Worm (Caenorhabditis elegans) whole organism, mixed stage, embryonic: ENCODE data around the gene daf-3.

ENCODE experiments used
- M03D4.4 ChIP-seq: sonication (generic microtip); optimal IDR thresholded peaks from 2 replicates; lab custom pipeline; 2017; ENCODE audit warnings: mild to moderate bottlenecking, missing genetic modification characterization, missing compliant biosample characterization
- blmp-1 ChIP-seq: fragments of 150-350 bp; optimal IDR thresholded peaks from 2 replicates; lab custom pipeline; 2014; ENCODE audit warnings: missing biosample characterization, missing genetic modification characterization
- ceh-39 ChIP-seq: fragments of 150-350 bp; optimal IDR thresholded peaks from 2 replicates; lab custom pipeline; 2014; ENCODE audit warnings: missing biosample characterization, missing genetic modification characterization
- ceh-83 ChIP-seq: fragments of 200-800 bp; sonication (Bioruptor generic); optimal IDR thresholded peaks from 2 replicates; lab custom pipeline; 2018; ENCODE audit warnings: mild to moderate bottlenecking, missing genetic modification characterization, missing compliant biosample characterization
- ces-1 ChIP-seq: fragments of 150-350 bp; optimal IDR thresholded peaks from 2 replicates; lab custom pipeline; 2014; ENCODE audit warnings: missing biosample characterization, missing genetic modification reagents, missing genetic modification characterization
- drap-1 ChIP-seq: fragments of 200-800 bp; sonication (Bioruptor generic); optimal IDR thresholded peaks from 3 replicates; lab custom pipeline; 2018; ENCODE audit warnings: mild to moderate bottlenecking, missing genetic modification characterization, missing compliant biosample characterization
- elt-1 ChIP-seq: sonication (generic microtip); optimal IDR thresholded peaks from 2 replicates; lab custom pipeline; 2017; ENCODE audit warnings: missing genetic modification characterization, mild to moderate bottlenecking, missing compliant biosample characterization, antibody characterized with exemption, moderate library complexity, borderline replicate concordance; ENCODE audit not compliant: insufficient read depth
- flh-1 ChIP-seq: fragments of 200-800 bp; sonication (Bioruptor generic); optimal IDR thresholded peaks from 2 replicates; lab custom pipeline; 2018; ENCODE audit warnings: mild to moderate bottlenecking, missing genetic modification characterization, moderate library complexity, missing compliant biosample characterization
- ham-2 ChIP-seq: fragments of 200-800 bp; sonication (Bioruptor generic); optimal IDR thresholded peaks from 2 replicates; lab custom pipeline; 2018; ENCODE audit warnings: mild to moderate bottlenecking, missing genetic modification characterization, missing compliant biosample characterization
- hlh-1 ChIP-seq: fragments of 150-350 bp; optimal IDR thresholded peaks from 2 replicates; lab custom pipeline; 2014; ENCODE audit warnings: missing biosample characterization, missing genetic modification reagents, missing genetic modification characterization
- lin-13 ChIP-seq: fragments of 150-350 bp; optimal IDR thresholded peaks from 2 replicates; lab custom pipeline; 2014; ENCODE audit warnings: missing biosample characterization, missing genetic modification characterization
- lin-32 ChIP-seq: fragments of 200-800 bp; sonication (Bioruptor generic); optimal IDR thresholded peaks from 2 replicates; lab custom pipeline; 2018; ENCODE audit warnings: mild to moderate bottlenecking, missing genetic modification characterization, missing compliant biosample characterization
- lsy-2 ChIP-seq: fragments of 150-350 bp; optimal IDR thresholded peaks from 2 replicates; lab custom pipeline; 2014; ENCODE audit warnings: missing biosample characterization, missing genetic modification characterization
- mab-5 ChIP-seq: fragments of 150-350 bp; optimal IDR thresholded peaks from 2 replicates; lab custom pipeline; 2014; ENCODE audit warnings: missing biosample characterization, missing genetic modification characterization
- mep-1 ChIP-seq: fragments of 150-350 bp; optimal IDR thresholded peaks from 2 replicates; lab custom pipeline; 2017; ENCODE audit warnings: missing biosample characterization, missing genetic modification reagents, missing genetic modification characterization, inconsistent platforms
- mls-2 ChIP-seq: sonication (generic microtip); optimal IDR thresholded peaks from 2 replicates; lab custom pipeline; 2016; ENCODE audit warnings: mild to moderate bottlenecking, missing genetic modification characterization, moderate library complexity, missing compliant biosample characterization
- nhr-12 ChIP-seq: fragments of 150-350 bp; optimal IDR thresholded peaks from 2 replicates; lab custom pipeline; 2014; ENCODE audit warnings: missing biosample characterization, missing genetic modification characterization
- nhr-2 ChIP-seq: fragments of 150-350 bp; optimal IDR thresholded peaks from 2 replicates; lab custom pipeline; 2014; ENCODE audit warnings: missing biosample characterization, missing genetic modification characterization
- nhr-237 ChIP-seq: fragments of 150-350 bp; optimal IDR thresholded peaks from 2 replicates; lab custom pipeline; 2014; ENCODE audit warnings: missing biosample characterization, missing genetic modification characterization
- nhr-28 ChIP-seq: fragments of 150-350 bp; optimal IDR thresholded peaks from 2 replicates; lab custom pipeline; 2014; ENCODE audit warnings: missing biosample characterization, missing genetic modification characterization
- nhr-76 ChIP-seq: sonication (generic microtip); optimal IDR thresholded peaks from 2 replicates; lab custom pipeline; 2017; ENCODE audit warnings: missing biosample characterization, missing genetic modification characterization
- pha-4 ChIP-seq: fragments of 150-350 bp; optimal IDR thresholded peaks from 2 replicates; lab custom pipeline; 2018; ENCODE audit warnings: missing biosample characterization, missing genetic modification reagents, missing genetic modification characterization
- sem-2 ChIP-seq: fragments of 200-800 bp; sonication (Bioruptor generic); optimal IDR thresholded peaks from 2 replicates; lab custom pipeline; 2018; ENCODE audit warnings: mild to moderate bottlenecking, missing genetic modification characterization, missing compliant biosample characterization
- snpc-4 ChIP-seq: fragments of 150-350 bp; optimal IDR thresholded peaks from 2 replicates; lab custom pipeline; 2014; ENCODE audit warnings: missing biosample characterization, missing genetic modification characterization
- sptf-1 ChIP-seq: sonication (generic microtip); optimal IDR thresholded peaks from 2 replicates; lab custom pipeline; 2017; ENCODE audit warnings: mild to moderate bottlenecking, missing genetic modification characterization, moderate library complexity, missing compliant biosample characterization
- tbx-8 ChIP-seq: fragments of 200-800 bp; sonication (Bioruptor generic); optimal IDR thresholded peaks from 2 replicates; lab custom pipeline; 2018; ENCODE audit warnings: mild to moderate bottlenecking, missing genetic modification characterization, moderate library complexity, missing compliant biosample characterization
- unc-120 ChIP-seq: sonication (generic microtip); optimal IDR thresholded peaks from 2 replicates; lab custom pipeline; 2017; ENCODE audit warnings: missing genetic modification characterization, missing compliant biosample characterization; ENCODE audit not compliant: poor library complexity, severe bottlenecking
- unc-39 ChIP-seq: fragments of 150-350 bp; optimal IDR thresholded peaks from 2 replicates; lab custom pipeline; 2014; ENCODE audit warnings: missing biosample characterization, missing genetic modification characterization
- unc-62 ChIP-seq: fragments of 150-350 bp; optimal IDR thresholded peaks from 2 replicates; lab custom pipeline; 2014; ENCODE audit warnings: missing biosample characterization, missing genetic modification reagents, missing genetic modification characterization
- zip-8 ChIP-seq: fragments of 150-350 bp; optimal IDR thresholded peaks from 2 replicates; lab custom pipeline; 2014; ENCODE audit warnings: missing biosample characterization, missing genetic modification characterization

daf-3 gene

DNA sequence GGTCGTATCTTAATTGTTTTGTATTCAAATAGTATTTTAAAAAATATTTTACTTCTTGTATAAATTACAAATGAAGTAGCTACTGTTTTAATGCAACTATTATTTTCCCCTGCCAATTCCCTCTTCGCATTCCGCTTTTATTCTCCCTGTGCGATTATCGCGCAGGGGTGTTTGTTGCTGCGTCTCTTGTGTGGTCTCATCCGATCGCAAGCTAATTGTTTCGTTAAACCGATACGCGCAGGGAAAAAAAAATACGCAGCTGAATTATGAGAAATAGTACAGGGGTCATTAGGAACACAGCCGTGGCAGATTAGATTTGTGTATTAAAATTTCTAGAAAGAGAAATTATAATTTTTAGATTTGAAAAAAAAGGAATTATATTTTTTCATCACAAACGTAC is 18.8 kb downstream of the daf-3 start (continued):
- TF ChIP-seq tbx-8 (GFP tag; lab: Kevin White, UChicago) (peak; percentile 59), unc-62 (GFP tag; lab: Kevin White, UChicago) (peak; percentile 69), lin-13 (tag; lab: Kevin White, UChicago) (peak; percentile 84)

DNA sequence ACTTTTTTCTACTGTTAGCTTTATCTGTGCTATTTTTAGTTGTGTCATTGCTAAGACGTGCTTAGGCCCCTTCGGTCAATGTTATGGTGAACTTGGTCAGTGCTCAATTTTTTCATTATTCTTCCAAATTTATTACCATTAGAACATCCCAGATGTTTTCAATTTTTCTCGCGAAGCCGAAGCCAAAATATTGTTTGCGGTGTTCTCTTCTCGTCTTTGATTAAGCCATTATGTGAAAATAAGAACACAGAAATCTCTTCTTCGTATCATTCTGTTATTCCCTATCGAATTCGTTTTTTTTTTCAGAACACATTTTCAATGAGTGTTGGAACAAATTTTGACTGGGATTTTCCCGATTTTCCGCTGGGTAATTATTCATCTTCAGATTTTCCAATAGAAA is 22.8 kb downstream of the daf-3 start, which contains the start of gene gtr-1:
TSS of gene gtr-1 (plus strand) at position 301 of the 400 bp plus-strand sequence.
- TF ChIP-seq mab-5 (tag; lab: Kevin White, UChicago), result no peak
- no peak for TF ChIP-seq unc-120 (tag; lab: Kevin White, UChicago)
- no peak for TF ChIP-seq flh-1
- TF ChIP-seq mep-1 (tag; lab: Kevin White, UChicago), result no peak
- TF ChIP-seq M03D4.4, result no peak
- TF ChIP-seq hlh-1 (tag; lab: Kevin White, UChicago), result no peak
- TF ChIP-seq lin-32, result no peak
- TF ChIP-seq blmp-1, result no peak
- no peak for TF ChIP-seq ceh-83 (GFP tag; lab: Kevin White, UChicago)
- no peak for TF ChIP-seq snpc-4 (tag; lab: Kevin White, UChicago)

DNA sequence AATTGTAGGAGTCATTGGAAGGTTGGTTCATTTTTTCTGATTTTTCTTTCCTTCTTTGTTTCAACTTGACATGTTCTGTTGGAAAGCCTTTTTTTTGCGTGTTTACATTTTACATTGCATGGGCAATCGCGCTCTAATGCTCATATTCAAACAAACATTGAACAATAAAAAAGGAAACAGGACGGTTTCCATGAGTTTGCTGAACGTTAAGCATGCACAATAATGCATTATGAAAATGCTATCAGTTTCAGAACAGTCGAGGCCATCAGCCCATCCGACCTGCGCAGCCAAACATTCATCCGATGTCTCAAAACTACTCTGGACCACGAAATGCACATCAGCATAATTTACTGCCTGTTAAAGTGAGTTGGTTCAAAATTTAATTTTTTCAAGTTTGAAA is 34.7 kb downstream of the daf-3 start:
- TF ChIP-seq sptf-1, result no peak
- no peak for TF ChIP-seq nhr-28 (tag; lab: Kevin White, UChicago)
- no peak for TF ChIP-seq elt-1
- no peak for TF ChIP-seq ceh-39 (tag; lab: Kevin White, UChicago)

DNA sequence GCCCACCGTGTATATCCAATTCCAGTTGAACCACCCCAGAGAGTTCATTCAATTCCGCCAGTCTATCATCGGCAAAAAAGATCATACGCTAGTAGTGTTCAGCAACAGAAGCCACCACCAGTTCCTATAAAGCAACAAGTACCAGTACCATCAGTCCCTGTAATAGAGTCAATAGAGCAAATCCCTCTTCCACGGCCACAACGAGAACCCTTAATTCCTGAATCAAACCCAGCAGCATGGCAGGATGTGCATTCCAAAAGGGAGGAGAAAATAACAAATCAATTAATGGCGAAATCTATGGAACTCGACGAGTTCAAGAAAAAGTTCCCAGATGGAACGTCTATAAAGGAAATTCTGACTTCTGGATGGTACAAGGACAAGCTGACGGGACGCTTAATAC is 35.4 kb downstream of the daf-3 start:
- TF ChIP-seq sem-2 (GFP tag; lab: Kevin White, UChicago) (no peak), snpc-4 (tag; lab: Kevin White, UChicago) (no peak), lsy-2 (tag; lab: Kevin White, UChicago) (no peak), nhr-2 (tag; lab: Kevin White, UChicago) (no peak), mab-5 (tag; lab: Kevin White, UChicago) (no peak), mls-2 (no peak)
- TF ChIP-seq, all 35 proteins: peak for 0

DNA sequence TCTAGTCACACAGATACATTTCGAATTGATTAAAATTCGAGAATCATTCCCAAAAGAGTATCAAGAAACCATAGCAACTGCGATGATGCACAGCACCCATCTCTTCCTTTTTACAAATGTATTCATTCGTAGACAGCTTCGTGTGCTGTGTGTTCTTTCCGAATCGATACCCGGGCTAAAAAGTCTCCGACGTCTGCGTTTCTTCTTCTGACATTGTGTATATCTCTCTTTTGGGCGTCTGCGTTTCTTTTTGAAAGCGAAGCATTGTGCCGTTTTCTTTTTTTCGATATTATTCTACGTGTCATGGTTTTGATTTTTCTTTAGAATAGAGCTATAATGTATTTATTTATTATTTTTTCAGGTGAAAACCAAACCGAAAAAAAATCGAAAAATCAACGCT is 37.3 kb downstream of the daf-3 start, which contains the start of gene attf-5:
TSS of gene attf-5 (plus strand) at position 362 of the 400 bp plus-strand sequence.
- TF ChIP-seq mls-2 (no peak), sptf-1 (no peak), hlh-1 (tag; lab: Kevin White, UChicago) (no peak), M03D4.4 (no peak), ces-1 (peak; percentile 57), snpc-4 (tag; lab: Kevin White, UChicago) (no peak), nhr-28 (tag; lab: Kevin White, UChicago) (no peak), nhr-12 (tag; lab: Kevin White, UChicago) (no peak), zip-8 (tag; lab: Kevin White, UChicago) (no peak), blmp-1 (no peak), ceh-39 (tag; lab: Kevin White, UChicago) (peak; percentile 91), nhr-2 (tag; lab: Kevin White, UChicago) (no peak), ham-2 (GFP tag; lab: Kevin White, UChicago) (peak; percentile 43), drap-1 (GFP tag; lab: Kevin White, UChicago) (no peak), nhr-237 (tag; lab: Kevin White, UChicago) (no peak), nhr-76 (tag; lab: Kevin White, UChicago) (no peak), mab-5 (tag; lab: Kevin White, UChicago) (no peak), mep-1 (tag; lab: Kevin White, UChicago) (peak; percentile 55)

DNA sequence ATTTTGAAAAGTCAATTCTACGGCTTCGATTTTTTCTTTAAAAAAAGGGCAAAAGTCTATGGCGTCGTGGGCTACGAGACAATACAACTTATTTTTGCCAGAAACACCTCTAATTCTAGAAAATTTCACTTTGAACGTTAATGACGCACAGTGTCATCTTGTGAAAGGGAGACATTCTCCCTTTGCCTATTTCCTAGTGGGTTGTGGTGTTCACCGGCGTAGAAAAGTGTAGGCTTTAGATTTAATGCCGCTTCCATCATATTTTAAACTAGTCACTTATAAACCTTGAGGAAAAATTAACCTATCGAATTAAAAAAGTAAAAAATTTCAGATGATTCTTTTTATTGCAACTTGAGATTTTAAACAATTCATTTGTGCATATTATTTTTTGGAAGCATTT is 39.9 kb downstream of the daf-3 start:
- TF ChIP-seq nhr-28 (tag; lab: Kevin White, UChicago), result no peak
- TF ChIP-seq unc-62 (GFP tag; lab: Kevin White, UChicago), result no peak
- no peak for TF ChIP-seq drap-1 (GFP tag; lab: Kevin White, UChicago)
- TF ChIP-seq nhr-2 (tag; lab: Kevin White, UChicago), result no peak
- TF ChIP-seq mab-5 (tag; lab: Kevin White, UChicago), result no peak
- no peak for TF ChIP-seq unc-120 (tag; lab: Kevin White, UChicago)
- no peak for TF ChIP-seq pha-4 (tag; lab: Kevin White, UChicago)
- no peak for TF ChIP-seq snpc-4 (tag; lab: Kevin White, UChicago)
- TF ChIP-seq nhr-237 (tag; lab: Kevin White, UChicago), result no peak
- no peak for TF ChIP-seq lin-32
- no peak for TF ChIP-seq nhr-76 (tag; lab: Kevin White, UChicago)
- no peak for TF ChIP-seq nhr-12 (tag; lab: Kevin White, UChicago)
- TF ChIP-seq blmp-1, result no peak
- no peak for TF ChIP-seq elt-1
- no peak for TF ChIP-seq lsy-2 (tag; lab: Kevin White, UChicago)
- TF ChIP-seq unc-39 (tag; lab: Kevin White, UChicago), result no peak
